Worm (Caenorhabditis elegans) whole organism, L1 larva: ENCODE measurements around the gene rle-1.
A peak's percentile ranks its signal among the peaks of the same experiment; 100 is the strongest.

Experiments used
- C04F5.9 ChIP-seq: sonication (generic microtip); optimal IDR thresholded peaks from 2 replicates; lab custom pipeline; 2016; ENCODE audit warnings: missing genetic modification characterization, missing compliant biosample characterization
- C34B4.2 ChIP-seq: sonication (generic microtip); optimal IDR thresholded peaks from 2 replicates; lab custom pipeline; 2017; ENCODE audit warnings: mild to moderate bottlenecking, missing genetic modification characterization, missing compliant biosample characterization
- F16B12.6 ChIP-seq: fragments of 150-350 bp; optimal IDR thresholded peaks from 2 replicates; lab custom pipeline; 2014; ENCODE audit warnings: missing biosample characterization, missing genetic modification characterization
- Y116A8C.19 ChIP-seq: sonication (generic microtip); optimal IDR thresholded peaks from 2 replicates; lab custom pipeline; 2016; ENCODE audit warnings: missing compliant biosample characterization, missing genetic modification characterization, borderline replicate concordance
- aha-1 ChIP-seq: fragments of 150-350 bp; optimal IDR thresholded peaks from 2 replicates; lab custom pipeline; 2014; ENCODE audit warnings: missing biosample characterization, missing genetic modification characterization
- blmp-1 ChIP-seq: fragments of 150-350 bp; optimal IDR thresholded peaks from 2 replicates; lab custom pipeline; 2014; ENCODE audit warnings: missing biosample characterization, missing genetic modification characterization
- ceh-63 ChIP-seq: fragments of 200-800 bp; sonication (Bioruptor generic); optimal IDR thresholded peaks from 2 replicates; lab custom pipeline; 2018; ENCODE audit warnings: mild to moderate bottlenecking, missing genetic modification characterization, missing compliant biosample characterization
- ceh-8 ChIP-seq: fragments of 200-800 bp; sonication (Bioruptor generic); optimal IDR thresholded peaks from 2 replicates; lab custom pipeline; 2018; ENCODE audit warnings: mild to moderate bottlenecking, missing genetic modification characterization, moderate library complexity, missing compliant biosample characterization
- ceh-82 ChIP-seq, 3 experiments: fragments of 150-350 bp in 1 of 3; sonication (generic microtip) in 2 of 3; optimal IDR thresholded peaks; 2 replicates each; lab custom pipeline; 2014 to 2017; ENCODE audit warnings: missing biosample characterization in 3 of 3, missing genetic modification characterization in 3 of 3
- ceh-88 ChIP-seq: fragments of 200-800 bp; sonication (Bioruptor generic); IDR thresholded peaks from 2 replicates; pipeline ENCODE4 v1.3.6; 2022; ENCODE audit warnings: missing genetic modification characterization, missing compliant biosample characterization
- ceh-90 ChIP-seq: sonication (generic microtip); optimal IDR thresholded peaks from 2 replicates; lab custom pipeline; 2016; ENCODE audit warnings: missing genetic modification characterization, missing compliant biosample characterization
- dpl-1 ChIP-seq, 3 experiments: fragments of 150-350 bp in 2 of 3; sonication (generic microtip) in 1 of 3; optimal IDR thresholded peaks; 2 replicates each; lab custom pipeline; 2014 to 2017; ENCODE audit warnings: missing biosample characterization in 3 of 3, missing genetic modification characterization in 3 of 3, missing genetic modification reagents in 3 of 3
- efl-1 ChIP-seq, 4 experiments: fragments of 150-350 bp; optimal IDR thresholded peaks in 3 of 4; peaks in 1 of 4; 1 replicate in 1 of 4; 2 replicates in 3 of 4; lab custom pipeline; 2014; ENCODE audit warnings: missing biosample characterization in 2 of 4, missing genetic modification characterization in 2 of 4, missing genetic modification reagents in 2 of 4
- egl-27 ChIP-seq, 2 experiments: fragments of 150-350 bp in 1 of 2; sonication (generic microtip); optimal IDR thresholded peaks; 3 replicates each; lab custom pipeline; 2017 to 2018; ENCODE audit warnings: missing biosample characterization in 2 of 2, missing genetic modification characterization in 2 of 2, missing genetic modification reagents in 2 of 2
- elt-2 ChIP-seq: sonication (generic microtip); optimal IDR thresholded peaks from 2 replicates; lab custom pipeline; 2016; ENCODE audit warnings: missing genetic modification characterization, mild to moderate bottlenecking, inconsistent platforms, missing compliant biosample characterization, missing genetic modification reagents
- fkh-10 ChIP-seq: sonication (generic microtip); optimal IDR thresholded peaks from 2 replicates; lab custom pipeline; 2017; ENCODE audit warnings: missing biosample characterization, missing genetic modification reagents, missing genetic modification characterization
- fkh-4 ChIP-seq: sonication (generic microtip); optimal IDR thresholded peaks from 2 replicates; lab custom pipeline; 2016; ENCODE audit warnings: missing compliant biosample characterization, missing genetic modification characterization, borderline replicate concordance
- fkh-8 ChIP-seq: sonication (generic microtip); optimal IDR thresholded peaks from 2 replicates; lab custom pipeline; 2016; ENCODE audit warnings: mild to moderate bottlenecking, missing genetic modification characterization, missing compliant biosample characterization
- hlh-17 ChIP-seq: fragments of 200-800 bp; sonication (Bioruptor generic); optimal IDR thresholded peaks from 2 replicates; lab custom pipeline; 2018; ENCODE audit warnings: missing genetic modification characterization, mild to moderate bottlenecking, missing compliant biosample characterization, moderate library complexity, borderline replicate concordance
- isw-1 ChIP-seq: fragments of 200-800 bp; sonication (Bioruptor generic); IDR thresholded peaks from 2 replicates; pipeline ENCODE4 v1.3.6; 2022; ENCODE audit warnings: missing genetic modification characterization, missing compliant biosample characterization
- jun-1 ChIP-seq: fragments of 150-350 bp; optimal IDR thresholded peaks from 2 replicates; lab custom pipeline; 2014; ENCODE audit warnings: missing biosample characterization, missing genetic modification reagents, missing genetic modification characterization
- lin-13 ChIP-seq: fragments of 150-350 bp; optimal IDR thresholded peaks from 2 replicates; lab custom pipeline; 2014; ENCODE audit warnings: missing biosample characterization, missing genetic modification reagents, missing genetic modification characterization
- lin-14 ChIP-seq: fragments of 200-800 bp; sonication (Bioruptor generic); optimal IDR thresholded peaks from 2 replicates; lab custom pipeline; 2018; ENCODE audit warnings: mild to moderate bottlenecking, missing genetic modification characterization, moderate library complexity, missing compliant biosample characterization
- lin-35 ChIP-seq, 2 experiments: fragments of 150-350 bp; optimal IDR thresholded peaks; 2 replicates each; lab custom pipeline; 2014; ENCODE audit warnings: missing biosample characterization in 2 of 2, missing genetic modification characterization in 2 of 2, missing genetic modification reagents in 2 of 2
- lir-3 ChIP-seq: sonication (generic microtip); optimal IDR thresholded peaks from 2 replicates; lab custom pipeline; 2016; ENCODE audit warnings: mild to moderate bottlenecking, missing genetic modification characterization, moderate library complexity, missing compliant biosample characterization; ENCODE audit not compliant: poor library complexity
- mdl-1 ChIP-seq, 2 experiments: fragments of 150-350 bp; optimal IDR thresholded peaks; 2 replicates each; lab custom pipeline; 2014 to 2017; ENCODE audit warnings: missing biosample characterization in 2 of 2, missing genetic modification characterization in 2 of 2, inconsistent platforms in 1 of 2
- mep-1 ChIP-seq: fragments of 150-350 bp; optimal IDR thresholded peaks from 2 replicates; lab custom pipeline; 2014; ENCODE audit warnings: missing biosample characterization, missing genetic modification characterization
- nhr-11 ChIP-seq: fragments of 150-350 bp; optimal IDR thresholded peaks from 2 replicates; lab custom pipeline; 2014; ENCODE audit warnings: missing biosample characterization, missing genetic modification characterization
- nhr-12 ChIP-seq: sonication (generic microtip); optimal IDR thresholded peaks from 2 replicates; lab custom pipeline; 2017; ENCODE audit warnings: missing biosample characterization, missing genetic modification characterization
- nhr-19 ChIP-seq: fragments of 200-800 bp; sonication (Bioruptor generic); conservative IDR thresholded peaks from 2 replicates; pipeline ENCODE4 v1.3.6; 2022; ENCODE audit warnings: missing genetic modification characterization, missing compliant biosample characterization
- nhr-20 ChIP-seq: sonication (generic microtip); optimal IDR thresholded peaks from 2 replicates; lab custom pipeline; 2016; ENCODE audit warnings: mild to moderate bottlenecking, missing genetic modification characterization, missing compliant biosample characterization
- nhr-237 ChIP-seq: fragments of 150-350 bp; optimal IDR thresholded peaks from 2 replicates; lab custom pipeline; 2014; ENCODE audit warnings: missing biosample characterization, missing genetic modification characterization
- nhr-71 ChIP-seq: sonication (generic microtip); optimal IDR thresholded peaks from 2 replicates; lab custom pipeline; 2016; ENCODE audit warnings: mild to moderate bottlenecking, missing genetic modification characterization, moderate library complexity, missing compliant biosample characterization
- nhr-77 ChIP-seq: fragments of 150-350 bp; optimal IDR thresholded peaks from 2 replicates; lab custom pipeline; 2014; ENCODE audit warnings: missing biosample characterization, missing genetic modification characterization
- nhr-84 ChIP-seq: sonication (generic microtip); optimal IDR thresholded peaks from 2 replicates; lab custom pipeline; 2017; ENCODE audit warnings: missing biosample characterization, missing genetic modification characterization
- nhr-85 ChIP-seq: sonication (generic microtip); peaks from one replicate; lab custom pipeline; 2016; ENCODE audit warnings: missing genetic modification characterization, inconsistent platforms, missing compliant biosample characterization
- pax-3 ChIP-seq: fragments of 200-800 bp; sonication (Bioruptor generic); optimal IDR thresholded peaks from 2 replicates; lab custom pipeline; 2018; ENCODE audit warnings: mild to moderate bottlenecking, missing genetic modification characterization, moderate library complexity, missing compliant biosample characterization
- rnt-1 ChIP-seq: sonication (generic microtip); optimal IDR thresholded peaks from 2 replicates; lab custom pipeline; 2016; ENCODE audit warnings: mild to moderate bottlenecking, missing genetic modification characterization, moderate library complexity, missing compliant biosample characterization
- unc-30 ChIP-seq: sonication (generic microtip); optimal IDR thresholded peaks from 2 replicates; lab custom pipeline; 2017; ENCODE audit warnings: missing biosample characterization, missing genetic modification characterization
- unc-62 ChIP-seq: fragments of 150-350 bp; optimal IDR thresholded peaks from 2 replicates; lab custom pipeline; 2014; ENCODE audit warnings: missing biosample characterization, missing genetic modification reagents, missing genetic modification characterization
- unc-98 ChIP-seq: fragments of 200-800 bp; sonication (Bioruptor generic); IDR thresholded peaks from 2 replicates; pipeline ENCODE4 v1.3.6; 2022; ENCODE audit warnings: missing genetic modification characterization, missing compliant biosample characterization
- xbp-1 ChIP-seq: sonication (generic microtip); optimal IDR thresholded peaks from 2 replicates; lab custom pipeline; 2016; ENCODE audit warnings: missing genetic modification characterization, missing compliant biosample characterization
- zag-1 ChIP-seq: fragments of 150-350 bp; optimal IDR thresholded peaks from 2 replicates; lab custom pipeline; 2014; ENCODE audit warnings: missing biosample characterization, missing genetic modification characterization
- zip-4 ChIP-seq: fragments of 200-800 bp; sonication (Bioruptor generic); optimal IDR thresholded peaks from 2 replicates; lab custom pipeline; 2018; ENCODE audit warnings: mild to moderate bottlenecking, missing genetic modification characterization, moderate library complexity, missing compliant biosample characterization
- ztf-11 ChIP-seq, 2 experiments: sonication (generic microtip); optimal IDR thresholded peaks; 2 replicates each; lab custom pipeline; 2016 to 2017; ENCODE audit warnings: missing genetic modification characterization in 2 of 2, missing biosample characterization in 1 of 2, missing compliant biosample characterization in 1 of 2
- ztf-4 ChIP-seq: fragments of 150-350 bp; optimal IDR thresholded peaks from 2 replicates; lab custom pipeline; 2014; ENCODE audit warnings: missing biosample characterization, missing genetic modification characterization

rle-1 gene

DNA sequence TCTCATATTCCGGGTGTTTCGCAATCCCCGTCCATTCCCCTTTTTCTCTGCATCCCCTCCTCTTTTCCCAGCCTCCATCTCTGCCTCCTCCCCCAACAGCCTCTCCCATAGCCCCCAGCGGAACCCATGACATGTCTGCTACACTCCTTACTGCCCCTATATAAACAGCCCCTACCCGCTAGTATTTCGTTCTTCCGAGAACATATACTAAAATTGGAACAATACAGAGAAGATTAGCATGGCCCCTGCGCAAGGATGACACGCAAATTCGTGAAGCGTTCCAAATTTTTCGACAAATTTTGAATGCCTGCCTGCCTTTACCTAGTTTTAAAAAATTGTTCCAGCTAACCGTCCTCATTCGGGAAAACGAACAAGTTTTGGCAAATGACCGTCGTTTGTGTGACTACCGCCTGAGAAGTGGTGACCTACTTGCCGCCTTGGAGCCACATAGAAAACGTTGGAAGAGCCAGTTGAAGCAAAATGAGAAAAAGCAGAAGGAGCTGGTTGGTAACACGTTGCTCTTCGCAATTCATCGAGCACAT, 53.5 kb downstream of the rle-1 start (continued):
- TF ChIP-seq jun-1 (tag; lab: Kevin White, UChicago) (peak; percentile 97), ceh-82 (tag; optimal IDR thresholded peaks at IDR 0.05; lab: Kevin White, UChicago) (peak; percentile 96 to 98 (median 96)), efl-1 (optimal IDR thresholded peaks at IDR 0.05; lab: Kevin White, UChicago) (peak; percentile 91), efl-1 (GFP tag; optimal IDR thresholded peaks at IDR 0.05 in 1 of 2; lab: Kevin White, UChicago) (peak; percentile 81 to 98), C34B4.2 (peak; percentile 38), hlh-17 (GFP tag; lab: Kevin White, UChicago) (no peak), isw-1 (peak; percentile 94), nhr-85 (tag; lab: Kevin White, UChicago) (peak; percentile 97), F16B12.6 (tag; lab: Kevin White, UChicago) (peak; percentile 65), nhr-77 (tag; lab: Kevin White, UChicago) (peak; percentile 95), lir-3 (tag; lab: Kevin White, UChicago) (peak; percentile 91), dpl-1 (GFP tag; optimal IDR thresholded peaks at IDR 0.05; lab: Kevin White, UChicago) (peak; percentile 79 to 84 (median 80)), unc-30 (tag; lab: Kevin White, UChicago) (peak; percentile 45), elt-2 (tag; lab: Kevin White, UChicago) (peak; percentile 79), ceh-90 (tag; lab: Kevin White, UChicago) (peak; percentile 68), ceh-88 (peak; percentile 96), lin-13 (GFP tag; lab: Kevin White, UChicago) (peak; percentile 93), unc-62 (peak; percentile 11), xbp-1 (tag; lab: Kevin White, UChicago) (peak; percentile 95), fkh-8 (tag; lab: Kevin White, UChicago) (peak; percentile 96), nhr-11 (peak; percentile 91), nhr-19 (GFP tag; lab: Robert Waterston, UW) (peak; percentile 98), nhr-20 (tag; lab: Kevin White, UChicago) (peak; percentile 97), egl-27 (tag; optimal IDR thresholded peaks at IDR 0.05; lab: Kevin White, UChicago) (peak; percentile 79 to 85), mdl-1 (tag; optimal IDR thresholded peaks at IDR 0.05; lab: Kevin White, UChicago) (peak; percentile 68 to 92), ceh-8 (peak; percentile 97), fkh-10 (peak; percentile 98), aha-1 (peak; percentile 54), nhr-12 (tag; lab: Kevin White, UChicago) (peak; percentile 62), zip-4 (peak; percentile 99), zag-1 (tag; lab: Kevin White, UChicago) (peak; percentile 79), lin-14 (GFP tag; lab: Kevin White, UChicago) (peak; percentile 99), nhr-237 (peak; percentile 80), ceh-63 (GFP tag; lab: Kevin White, UChicago) (peak; percentile 80), nhr-84 (peak; percentile 76), nhr-71 (peak; percentile 98), fkh-4 (tag; lab: Kevin White, UChicago) (peak; percentile 77), C04F5.9 (tag; lab: Kevin White, UChicago) (peak; percentile 88), Y116A8C.19 (tag; lab: Kevin White, UChicago) (peak; percentile 75), mep-1 (tag; lab: Kevin White, UChicago) (peak; percentile 98), unc-98 (GFP tag; lab: Robert Waterston, UW) (peak; percentile 88), ztf-11 (tag; optimal IDR thresholded peaks at IDR 0.05; lab: Kevin White, UChicago) (peak in 1 of 2 experiments; percentile 95), ztf-4 (peak; percentile 97), blmp-1 (tag; lab: Kevin White, UChicago) (peak; percentile 83), lin-35 (GFP tag; optimal IDR thresholded peaks at IDR 0.05; lab: Kevin White, UChicago) (peak; percentile 82 to 90), rnt-1 (tag; lab: Kevin White, UChicago) (peak; percentile 96), pax-3 (tag; lab: Kevin White, UChicago) (peak; percentile 96)
